Fruit fly (Drosophila melanogaster): ENCODE measurements around the gene ppk27.

Gene ppk27

dm6 chr3L:3785002-3785661 lies 30.1 kb upstream of the ppk27 start (continued):
- no peak for TF ChIP-seq prd (optimal IDR thresholded peaks at IDR 0.05)
- TF ChIP-seq prd (GFP tag; IDR thresholded peaks at IDR 0.05) = peak; percentile 99
- TF ChIP-seq Sox100B (GFP tag; optimal IDR thresholded peaks at IDR 0.05) = peak; percentile 72
- peak; percentile 74; the same call in 2 of the 3 replicates for TF ChIP-seq hb (GFP tag; IDR thresholded peaks at IDR 0.05; ENCODE audit: partially characterized antibody)
- TF ChIP-seq CG10321 (GFP tag; IDR thresholded peaks at IDR 0.05) = peak; percentile 47; the same call in 1 of the 2 replicates
- TF ChIP-seq Ets97D (GFP tag; optimal IDR thresholded peaks at IDR 0.05) = peak; percentile 79
- TF ChIP-seq Myb (GFP tag; optimal IDR thresholded peaks at IDR 0.05) = peak; percentile 85
- TF ChIP-seq gfzf (GFP tag; optimal IDR thresholded peaks at IDR 0.05) = no peak
- peak; percentile 91 for TF ChIP-seq CrebB (tag; optimal IDR thresholded peaks at IDR 0.05)
- no peak for TF ChIP-seq CG34376 (GFP tag; optimal IDR thresholded peaks at IDR 0.05)
- peak; percentile 91 for TF ChIP-seq Nf-YA (GFP tag; IDR thresholded peaks at IDR 0.05)
- 0 out of 2 replicates have a peak, but pooled peaks have one; percentile 35 for TF ChIP-seq bbx (GFP tag; IDR thresholded peaks at IDR 0.05; ENCODE audit: partially characterized antibody)
- TF ChIP-seq E2f2 (GFP tag; IDR thresholded peaks at IDR 0.05) = peak; percentile 77
- TF ChIP-seq cad (GFP tag; optimal IDR thresholded peaks at IDR 0.05) = no peak
- peak; percentile 98 for TF ChIP-seq chn (GFP tag; optimal IDR thresholded peaks at IDR 0.05)
- peak; percentile 92 for TF ChIP-seq CG10959 (GFP tag; IDR thresholded peaks at IDR 0.05)
- peak in 1 of 2 experiments; percentile 25 for TF ChIP-seq crp (GFP tag; optimal IDR thresholded peaks at IDR 0.05)
- peak; percentile 60 for TF ChIP-seq CG10565 (GFP tag; optimal IDR thresholded peaks at IDR 0.05)
- TF ChIP-seq CG15514 (GFP tag; optimal IDR thresholded peaks at IDR 0.05) = peak; percentile 60
- TF ChIP-seq Ets65A (GFP tag) = peak; percentile 99
- TF ChIP-seq tio (GFP tag; optimal IDR thresholded peaks at IDR 0.05) = peak; percentile 93
- TF ChIP-seq CG17361 (GFP tag; IDR thresholded peaks at IDR 0.05) = peak; percentile 86
- peak; percentile 54 for TF ChIP-seq D (optimal IDR thresholded peaks at IDR 0.05)
- peak; percentile 87 for TF ChIP-seq D (GFP tag; optimal IDR thresholded peaks at IDR 0.05)
- peak; percentile 80 for TF ChIP-seq crol (GFP tag; IDR thresholded peaks at IDR 0.05)
- TF ChIP-seq CG7357 (GFP tag; IDR thresholded peaks at IDR 0.05) = peak; percentile 90
- peak; percentile 87 for TF ChIP-seq odd (GFP tag; optimal IDR thresholded peaks at IDR 0.05)
- TF ChIP-seq CG4854 (GFP tag; optimal IDR thresholded peaks at IDR 0.05) = peak; percentile 55
- peak; percentile 97 for TF ChIP-seq Awh (GFP tag; IDR thresholded peaks at IDR 0.05)
- peak; percentile 91 for TF ChIP-seq btn (GFP tag; optimal IDR thresholded peaks at IDR 0.05)
- TF ChIP-seq CG7271 (tag; optimal IDR thresholded peaks at IDR 0.05) = peak; percentile 62
- TF ChIP-seq CG8478 (optimal IDR thresholded peaks at IDR 0.05) = peak; percentile 75
- peak; percentile 94; the same call in 2 of the 3 replicates for TF ChIP-seq CG3726 (GFP tag; IDR thresholded peaks at IDR 0.05)
- peak; percentile 94 for TF ChIP-seq Ssrp (tag; optimal IDR thresholded peaks at IDR 0.05)
- peak; percentile 40 for TF ChIP-seq CG10147 (GFP tag; optimal IDR thresholded peaks at IDR 0.05)
- no peak for TF ChIP-seq pzg (GFP tag; optimal IDR thresholded peaks at IDR 0.05)
- peak; percentile 94 for TF ChIP-seq CG32767 (GFP tag; IDR thresholded peaks at IDR 0.05)
- TF ChIP-seq Chrac-16 (GFP tag; optimal IDR thresholded peaks at IDR 0.05) = peak; percentile 96
- TF ChIP-seq zen2 (GFP tag; IDR thresholded peaks at IDR 0.05; ENCODE audit: partially characterized antibody) = no peak
- peak; percentile 60 for TF ChIP-seq CG8281 (tag; optimal IDR thresholded peaks at IDR 0.05)
- TF ChIP-seq CG13287 (GFP tag; IDR thresholded peaks at IDR 0.05; ENCODE audit: partially characterized antibody) = peak; percentile 43; the same call in 1 of the 2 replicates
- peak; percentile 96 for TF ChIP-seq CG4404 (GFP tag; IDR thresholded peaks at IDR 0.05)
- no peak for TF ChIP-seq pros (GFP tag; optimal IDR thresholded peaks at IDR 0.05)
- TF ChIP-seq CG8944 (GFP tag; optimal IDR thresholded peaks at IDR 0.05) = peak; percentile 95
- TF ChIP-seq gcm2 (GFP tag; optimal IDR thresholded peaks at IDR 0.05) = peak; percentile 92
- no peak for TF ChIP-seq cg (GFP tag; optimal IDR thresholded peaks at IDR 0.05)
- peak; percentile 87 for TF ChIP-seq CG18764 (GFP tag; optimal IDR thresholded peaks at IDR 0.05)
- TF ChIP-seq tup (GFP tag; optimal IDR thresholded peaks at IDR 0.05) = peak; percentile 88
- TF ChIP-seq grn (GFP tag; optimal IDR thresholded peaks at IDR 0.05) = peak; percentile 56
- peak; percentile 91 for TF ChIP-seq maf-S (GFP tag; optimal IDR thresholded peaks at IDR 0.05)
